Worm (Caenorhabditis elegans) whole organism, young adult: ENCODE measurements around the gene F55G1.7.

ENCODE experiments used
- B0019.2 ChIP-seq: fragments of 200-800 bp; sonication (Bioruptor generic); conservative IDR thresholded peaks from 2 replicates; pipeline ENCODE4 v1.3.6; 2022; ENCODE audit warnings: missing genetic modification reagents, missing genetic modification characterization, missing compliant biosample characterization
- B0035.1 ChIP-seq: sonication (generic microtip); optimal IDR thresholded peaks from 2 replicates; lab custom pipeline; 2016; ENCODE audit warnings: missing genetic modification characterization, mild to moderate bottlenecking, missing compliant biosample characterization, missing genotype, missing genetic modification reagents
- B0261.1 ChIP-seq: sonication (generic microtip); optimal IDR thresholded peaks from 2 replicates; lab custom pipeline; 2016; ENCODE audit warnings: mild to moderate bottlenecking, missing genetic modification characterization, moderate library complexity, missing compliant biosample characterization
- C06A6.2 ChIP-seq: fragments of 200-800 bp; sonication (Bioruptor generic); conservative IDR thresholded peaks from 2 replicates; pipeline ENCODE4 v1.3.6; 2022; ENCODE audit warnings: missing genetic modification characterization, missing compliant biosample characterization
- F33H1.4 ChIP-seq: fragments of 200-800 bp; sonication (Bioruptor generic); IDR thresholded peaks from 2 replicates; pipeline ENCODE4 v1.3.6; 2022; ENCODE audit warnings: missing genetic modification reagents, missing genetic modification characterization, missing compliant biosample characterization
- F49E8.2 ChIP-seq: sonication (generic microtip); optimal IDR thresholded peaks from 3 replicates; lab custom pipeline; 2017; ENCODE audit warnings: missing genetic modification characterization, mild to moderate bottlenecking, missing compliant biosample characterization, antibody characterized with exemption, moderate library complexity; ENCODE audit not compliant: insufficient read depth
- F52B5.7 ChIP-seq: sonication (generic microtip); optimal IDR thresholded peaks from 2 replicates; lab custom pipeline; 2016; ENCODE audit warnings: mild to moderate bottlenecking, missing genetic modification characterization, missing compliant biosample characterization
- K12H6.12 ChIP-seq: fragments of 200-800 bp; sonication (Bioruptor generic); optimal IDR thresholded peaks from 2 replicates; lab custom pipeline; 2018; ENCODE audit warnings: mild to moderate bottlenecking, missing genetic modification characterization, missing compliant biosample characterization
- Y95B8A.8 ChIP-seq: fragments of 200-800 bp; sonication (Bioruptor generic); IDR thresholded peaks from 2 replicates; pipeline ENCODE4 v1.3.6; 2022; ENCODE audit warnings: missing genetic modification reagents, missing genetic modification characterization, missing compliant biosample characterization
- ZK185.1 ChIP-seq: sonication (generic microtip); optimal IDR thresholded peaks from 2 replicates; lab custom pipeline; 2016; ENCODE audit warnings: mild to moderate bottlenecking, missing genetic modification characterization, missing compliant biosample characterization; ENCODE audit not compliant: poor library complexity, severe bottlenecking
- akir-1 ChIP-seq: fragments of 200-800 bp; sonication (Bioruptor generic); optimal IDR thresholded peaks from 2 replicates; lab custom pipeline; 2018; ENCODE audit warnings: mild to moderate bottlenecking, missing genetic modification characterization, moderate library complexity, missing compliant biosample characterization
- aptf-2 ChIP-seq: fragments of 200-800 bp; sonication (Bioruptor generic); conservative IDR thresholded peaks from 2 replicates; pipeline ENCODE4 v1.3.6; 2022; ENCODE audit warnings: missing genetic modification reagents, missing genetic modification characterization, missing compliant biosample characterization
- athp-1 ChIP-seq: sonication (generic microtip); optimal IDR thresholded peaks from 2 replicates; lab custom pipeline; 2017; ENCODE audit warnings: mild to moderate bottlenecking, missing genetic modification characterization, missing compliant biosample characterization
- cebp-2 ChIP-seq: fragments of 200-800 bp; sonication (Bioruptor generic); IDR thresholded peaks from 2 replicates; pipeline ENCODE4 v1.3.6; 2022; ENCODE audit warnings: missing genetic modification characterization, missing compliant biosample characterization
- ceh-100 ChIP-seq: fragments of 200-800 bp; sonication (Bioruptor generic); IDR thresholded peaks from 2 replicates; pipeline ENCODE4 v1.3.6; 2022; ENCODE audit warnings: missing genetic modification reagents, missing genetic modification characterization, missing compliant biosample characterization
- ceh-40 ChIP-seq: fragments of 200-800 bp; sonication (Bioruptor generic); IDR thresholded peaks from 2 replicates; pipeline ENCODE4 v1.3.6; 2022; ENCODE audit warnings: missing genetic modification characterization, missing compliant biosample characterization
- ceh-79 ChIP-seq: sonication (generic microtip); optimal IDR thresholded peaks from 2 replicates; lab custom pipeline; 2017; ENCODE audit warnings: mild to moderate bottlenecking, missing genetic modification characterization, missing compliant biosample characterization
- die-1 ChIP-seq: sonication (generic microtip); optimal IDR thresholded peaks from 2 replicates; lab custom pipeline; 2016; ENCODE audit warnings: missing genotype, mild to moderate bottlenecking, missing genetic modification characterization, missing compliant biosample characterization
- dpl-1 ChIP-seq: fragments of 150-350 bp; optimal IDR thresholded peaks from 2 replicates; lab custom pipeline; 2014; ENCODE audit warnings: missing biosample characterization, missing genetic modification reagents, missing genetic modification characterization
- efl-1 ChIP-seq: fragments of 150-350 bp; optimal IDR thresholded peaks from 2 replicates; lab custom pipeline; 2014; ENCODE audit warnings: missing biosample characterization, missing genetic modification reagents, missing genetic modification characterization
- egl-18 ChIP-seq: fragments of 200-800 bp; sonication (Bioruptor generic); IDR thresholded peaks from 2 replicates; pipeline ENCODE4 v1.3.6; 2022; ENCODE audit warnings: missing genetic modification reagents, missing genetic modification characterization, missing compliant biosample characterization
- ekl-4 ChIP-seq: fragments of 200-800 bp; sonication (Bioruptor generic); IDR thresholded peaks from 2 replicates; pipeline ENCODE4 v1.3.6; 2022; ENCODE audit warnings: missing genetic modification reagents, missing genetic modification characterization, missing compliant biosample characterization
- lsl-1 ChIP-seq: fragments of 200-800 bp; sonication (Bioruptor generic); optimal IDR thresholded peaks from 2 replicates; lab custom pipeline; 2018; ENCODE audit warnings: mild to moderate bottlenecking, missing genetic modification characterization, moderate library complexity, missing compliant biosample characterization
- mxl-1 ChIP-seq: sonication (generic microtip); optimal IDR thresholded peaks from 2 replicates; lab custom pipeline; 2016; ENCODE audit warnings: missing genetic modification characterization, missing compliant biosample characterization
- nfyb-1 ChIP-seq: fragments of 200-800 bp; sonication (Bioruptor generic); IDR thresholded peaks from 2 replicates; pipeline ENCODE4 v1.3.6; 2022; ENCODE audit warnings: missing genetic modification reagents, missing genetic modification characterization, missing compliant biosample characterization
- nhr-80 ChIP-seq: sonication (generic microtip); optimal IDR thresholded peaks from 2 replicates; lab custom pipeline; 2016; ENCODE audit warnings: missing genetic modification characterization, missing compliant biosample characterization
- nhr-90 ChIP-seq: sonication (generic microtip); optimal IDR thresholded peaks from 2 replicates; lab custom pipeline; 2016; ENCODE audit warnings: missing genotype, mild to moderate bottlenecking, missing genetic modification characterization, missing compliant biosample characterization
- pbrm-1 ChIP-seq: fragments of 200-800 bp; sonication (Bioruptor generic); IDR thresholded peaks from 2 replicates; pipeline ENCODE4 v1.3.6; 2022; ENCODE audit warnings: missing genetic modification reagents, missing genetic modification characterization, missing compliant biosample characterization
- rcor-1 ChIP-seq: fragments of 200-800 bp; sonication (Bioruptor generic); IDR thresholded peaks from 2 replicates; pipeline ENCODE4 v1.3.6; 2022; ENCODE audit warnings: missing genetic modification reagents, missing genetic modification characterization, missing compliant biosample characterization
- rpc-1 ChIP-seq, 2 experiments: fragments of 150-350 bp in 1 of 2; sonication (generic microtip) in 1 of 2; optimal IDR thresholded peaks; 2 replicates each; lab custom pipeline; 2014 to 2018; ENCODE audit warnings: missing biosample characterization in 1 of 2, missing genetic modification characterization in 1 of 2, missing genetic modification reagents in 1 of 2, missing genotype in 1 of 2
- snpc-3.4 ChIP-seq: sonication (generic microtip); optimal IDR thresholded peaks from 2 replicates; lab custom pipeline; 2017; ENCODE audit warnings: missing genetic modification characterization, mild to moderate bottlenecking, missing compliant biosample characterization, antibody characterized with exemption, moderate library complexity, missing genotype, missing genetic modification reagents
- snpc-4 ChIP-seq, 5 experiments: fragments of 150-350 bp in 1 of 5; sonication (generic microtip) in 4 of 5; optimal IDR thresholded peaks; 2 replicates each; lab custom pipeline; 2014 to 2018; ENCODE audit warnings: missing genetic modification characterization in 5 of 5, missing biosample characterization in 3 of 5, antibody characterized with exemption in 2 of 5, mild to moderate bottlenecking in 2 of 5, missing compliant biosample characterization in 2 of 5, missing genotype in 2 of 5, moderate library complexity in 2 of 5, missing genetic modification reagents in 1 of 5
- somi-1 ChIP-seq: fragments of 200-800 bp; sonication (Bioruptor generic); optimal IDR thresholded peaks from 2 replicates; lab custom pipeline; 2018; ENCODE audit warnings: mild to moderate bottlenecking, missing genetic modification characterization, missing compliant biosample characterization
- tbp1 ChIP-seq: fragments of 200-800 bp; sonication (Bioruptor generic); optimal IDR thresholded peaks from 2 replicates; lab custom pipeline; 2018; ENCODE audit warnings: mild to moderate bottlenecking, missing genetic modification characterization, missing compliant biosample characterization
- unc-62 ChIP-seq: fragments of 150-350 bp; optimal IDR thresholded peaks from 2 replicates; lab custom pipeline; 2014; ENCODE audit warnings: missing biosample characterization, missing genetic modification reagents, missing genetic modification characterization
- xnd-1 ChIP-seq: sonication (generic microtip); optimal IDR thresholded peaks from 2 replicates; lab custom pipeline; 2016; ENCODE audit warnings: missing genotype, missing genetic modification reagents, missing genetic modification characterization, missing compliant biosample characterization
- ztf-26 ChIP-seq: sonication (generic microtip); optimal IDR thresholded peaks from 2 replicates; lab custom pipeline; 2017; ENCODE audit warnings: missing genetic modification characterization, missing compliant biosample characterization
- ztf-6 ChIP-seq: fragments of 200-800 bp; sonication (Bioruptor generic); IDR thresholded peaks from 2 replicates; pipeline ENCODE4 v1.3.6; 2022; ENCODE audit warnings: missing genetic modification reagents, missing genetic modification characterization, missing compliant biosample characterization

F55G1.7 gene

ce11 chrIV:7439377-7439776 lies 30.3 kb downstream of the F55G1.7 start:
- TF ChIP-seq die-1 (tag; lab: Kevin White, UChicago) (no peak), cebp-2 (GFP tag; lab: Robert Waterston, UW) (no peak), B0035.1 (tag; lab: Kevin White, UChicago) (no peak), egl-18 (no peak), Y95B8A.8 (GFP tag; lab: Robert Waterston, UW) (no peak), K12H6.12 (no peak), ZK185.1 (tag; lab: Kevin White, UChicago) (no peak), lsl-1 (GFP tag; lab: Kevin White, UChicago) (no peak), nhr-90 (no peak), akir-1 (GFP tag; lab: Kevin White, UChicago) (no peak), nhr-80 (no peak), snpc-3.4 (tag; lab: Kevin White, UChicago) (no peak), dpl-1 (no peak), efl-1 (GFP tag; lab: Kevin White, UChicago) (no peak)
- TF ChIP-seq, all 124 proteins: peak for 0

DNA sequence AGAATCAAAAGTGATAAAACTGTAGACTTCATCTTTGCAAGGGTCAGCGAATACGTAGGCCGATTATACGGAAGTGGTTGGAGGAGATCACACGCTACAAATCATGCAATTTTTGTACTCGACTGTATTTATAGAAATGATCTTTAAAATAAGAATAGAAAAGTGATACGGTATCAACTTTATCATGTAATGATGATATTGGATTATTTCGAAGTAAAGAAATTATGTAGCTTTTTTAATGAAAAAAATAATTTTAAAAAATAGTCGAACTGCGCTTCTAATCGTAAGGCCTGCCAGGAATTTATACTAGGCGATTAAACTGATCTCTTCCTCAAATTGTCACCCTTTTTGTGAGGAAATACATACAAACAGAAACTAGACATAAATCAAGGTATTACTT lies 35.8 kb downstream of the F55G1.7 start, which contains the start of gene B0496.11:
TSS of gene B0496.11 (minus strand) at position 101 of the 400 bp plus-strand sequence.
- TF ChIP-seq B0019.2 (GFP tag; lab: Robert Waterston, UW): no peak
- TF ChIP-seq F49E8.2 (tag; lab: Kevin White, UChicago): no peak
- TF ChIP-seq ceh-100 (GFP tag; lab: Robert Waterston, UW): no peak
- no peak for TF ChIP-seq ztf-26 (tag; lab: Kevin White, UChicago)

- no peak for TF ChIP-seq somi-1 (GFP tag; lab: Kevin White, UChicago)
- no peak for TF ChIP-seq nhr-90
- no peak for TF ChIP-seq xnd-1 (tag; lab: Kevin White, UChicago)
- no peak for TF ChIP-seq snpc-3.4 (tag; lab: Kevin White, UChicago)
- no peak for TF ChIP-seq efl-1 (GFP tag; lab: Kevin White, UChicago)
- TF ChIP-seq, all 124 proteins: peak for 0
Observed at ce11 chrIV:7428998-7429397, 40.6 kb downstream of the F55G1.7 start.

ce11 chrIV:7428347-7428746 lies 41.3 kb downstream of the F55G1.7 start:
- no peak for TF ChIP-seq F52B5.7 (tag; lab: Kevin White, UChicago)
- TF ChIP-seq F33H1.4 (GFP tag; lab: Robert Waterston, UW): no peak
- no peak for TF ChIP-seq rcor-1 (GFP tag; lab: Robert Waterston, UW)
- no peak for TF ChIP-seq mxl-1 (tag; lab: Kevin White, UChicago)
- no peak for TF ChIP-seq ekl-4
- no peak for TF ChIP-seq snpc-4 (GFP tag; optimal IDR thresholded peaks at IDR 0.05; lab: Kevin White, UChicago)
- TF ChIP-seq snpc-4 (tag; optimal IDR thresholded peaks at IDR 0.05; lab: Kevin White, UChicago): no peak
- TF ChIP-seq athp-1: no peak
- no peak for TF ChIP-seq C06A6.2 (GFP tag; lab: Robert Waterston, UW)
- TF ChIP-seq tbp1 (GFP tag; lab: Kevin White, UChicago): no peak
- no peak for TF ChIP-seq ceh-40 (GFP tag; lab: Robert Waterston, UW)
- TF ChIP-seq ztf-6: no peak
- TF ChIP-seq unc-62 (GFP tag; lab: Kevin White, UChicago): no peak
- no peak for TF ChIP-seq aptf-2
- no peak for TF ChIP-seq rpc-1 (optimal IDR thresholded peaks at IDR 0.05; lab: Kevin White, UChicago)
- TF ChIP-seq rpc-1 (tag; optimal IDR thresholded peaks at IDR 0.05; lab: Kevin White, UChicago): no peak
- no peak for TF ChIP-seq ceh-79 (tag; lab: Kevin White, UChicago)
- TF ChIP-seq B0261.1 (tag; lab: Kevin White, UChicago): no peak
- TF ChIP-seq snpc-3.4 (tag; lab: Kevin White, UChicago): no peak
- no peak for TF ChIP-seq pbrm-1 (GFP tag; lab: Robert Waterston, UW)
- no peak for TF ChIP-seq nfyb-1 (GFP tag; lab: Robert Waterston, UW)
